Worm (Caenorhabditis elegans) whole organism, L2 larva: ENCODE results near the gene dpy-31.

ENCODE experiments used
- aly-2 ChIP-seq: fragments of 150-350 bp; optimal IDR thresholded peaks from 2 replicates; lab custom pipeline; 2014; ENCODE audit warnings: missing biosample characterization, missing genetic modification characterization
- egl-27 ChIP-seq: sonication (generic microtip); optimal IDR thresholded peaks from 3 replicates; lab custom pipeline; 2017; ENCODE audit warnings: missing biosample characterization, missing genetic modification reagents, missing genetic modification characterization
- elt-3 ChIP-seq: sonication (generic microtip); optimal IDR thresholded peaks from 2 replicates; lab custom pipeline; 2017; ENCODE audit warnings: missing biosample characterization, missing genetic modification characterization
- fos-1 ChIP-seq: fragments of 150-350 bp; optimal IDR thresholded peaks from 2 replicates; lab custom pipeline; 2014; ENCODE audit warnings: missing biosample characterization, missing genetic modification characterization
- gmeb-1 ChIP-seq: fragments of 150-350 bp; optimal IDR thresholded peaks from 2 replicates; lab custom pipeline; 2014; ENCODE audit warnings: missing biosample characterization, missing genetic modification characterization
- mdl-1 ChIP-seq, 2 experiments: fragments of 150-350 bp in 1 of 2; sonication (generic microtip) in 1 of 2; optimal IDR thresholded peaks; 2 replicates each; lab custom pipeline; 2017; ENCODE audit warnings: missing biosample characterization in 2 of 2, missing genetic modification characterization in 2 of 2
- nhr-25 ChIP-seq: fragments of 150-350 bp; sonication (generic microtip); optimal IDR thresholded peaks from 3 replicates; lab custom pipeline; 2014; ENCODE audit warnings: missing biosample characterization, missing genetic modification characterization
- unc-55 ChIP-seq: fragments of 150-350 bp; sonication (generic microtip); optimal IDR thresholded peaks from 3 replicates; lab custom pipeline; 2014; ENCODE audit warnings: missing biosample characterization, missing genetic modification reagents, missing genetic modification characterization
- zag-1 ChIP-seq: fragments of 150-350 bp; optimal IDR thresholded peaks from 2 replicates; lab custom pipeline; 2014; ENCODE audit warnings: missing biosample characterization, missing genetic modification characterization

DNA sequence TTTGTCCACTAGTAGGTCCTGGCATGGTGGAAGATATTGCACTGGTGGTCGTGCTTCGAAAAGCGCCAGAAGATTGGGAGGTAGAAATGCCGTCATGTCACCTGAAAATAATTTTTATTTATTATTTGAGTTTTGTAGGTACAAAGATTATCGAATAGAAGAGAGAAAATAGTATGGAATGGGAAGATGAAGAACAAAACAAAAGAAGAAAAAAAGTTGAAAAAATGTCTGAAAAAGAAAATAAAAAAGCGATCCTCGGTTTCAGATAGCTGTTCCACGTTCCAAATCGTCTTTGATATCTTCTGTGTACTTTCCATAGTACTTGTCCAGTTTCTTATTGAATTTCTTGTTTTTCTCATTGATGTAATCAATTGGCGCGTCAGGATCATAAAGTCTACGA, 41.0 kb upstream of the dpy-31 start, which contains the start of gene rnp-7:
- TF ChIP-seq gmeb-1 (tag; lab: Kevin White, UChicago) = no peak
- TF ChIP-seq mdl-1 (tag; optimal IDR thresholded peaks at IDR 0.05; lab: Kevin White, UChicago) = no peak
- no peak for TF ChIP-seq unc-55 (GFP tag; lab: Kevin White, UChicago)
- no peak for TF ChIP-seq nhr-25 (tag; lab: Kevin White, UChicago)
- no peak for TF ChIP-seq fos-1 (tag; lab: Kevin White, UChicago)
- no peak for TF ChIP-seq aly-2 (tag; lab: Kevin White, UChicago)
- TF ChIP-seq egl-27 (tag; lab: Kevin White, UChicago) = no peak
- no peak for TF ChIP-seq zag-1 (tag; lab: Kevin White, UChicago)
- TF ChIP-seq elt-3 (tag; lab: Kevin White, UChicago) = no peak
